Worm (Caenorhabditis elegans) whole organism, late embryonic: ENCODE results near the gene T23D5.8.

Source experiments
- C38D4.7 ChIP-seq: fragments of 200-800 bp; sonication (Bioruptor generic); optimal IDR thresholded peaks from 2 replicates; lab custom pipeline; 2018; ENCODE audit warnings: mild to moderate bottlenecking, missing genetic modification characterization, moderate library complexity, missing compliant biosample characterization
- F13H6.1 ChIP-seq: sonication (generic microtip); optimal IDR thresholded peaks from 2 replicates; lab custom pipeline; 2016; ENCODE audit warnings: missing genetic modification characterization, missing compliant biosample characterization
- K09A11.1 ChIP-seq: sonication (generic microtip); optimal IDR thresholded peaks from 2 replicates; lab custom pipeline; 2017; ENCODE audit warnings: antibody characterized with exemption, mild to moderate bottlenecking, missing genetic modification characterization, missing compliant biosample characterization; ENCODE audit not compliant: insufficient read depth
- ceh-18 ChIP-seq: sonication (generic microtip); optimal IDR thresholded peaks from 2 replicates; lab custom pipeline; 2016; ENCODE audit warnings: missing genetic modification characterization, missing compliant biosample characterization
- ceh-22 ChIP-seq: sonication (generic microtip); optimal IDR thresholded peaks from 2 replicates; lab custom pipeline; 2017; ENCODE audit warnings: missing biosample characterization, missing genetic modification characterization
- ceh-24 ChIP-seq: sonication (generic microtip); optimal IDR thresholded peaks from 2 replicates; lab custom pipeline; 2016; ENCODE audit warnings: mild to moderate bottlenecking, missing genetic modification characterization, missing compliant biosample characterization
- ceh-34 ChIP-seq: sonication (generic microtip); optimal IDR thresholded peaks from 2 replicates; lab custom pipeline; 2016; ENCODE audit warnings: mild to moderate bottlenecking, missing genetic modification characterization, missing compliant biosample characterization
- ceh-48 ChIP-seq: sonication (generic microtip); optimal IDR thresholded peaks from 2 replicates; lab custom pipeline; 2016; ENCODE audit warnings: missing genetic modification characterization, inconsistent platforms, missing compliant biosample characterization
- ceh-6 ChIP-seq: fragments of 200-800 bp; sonication (Bioruptor generic); optimal IDR thresholded peaks from 2 replicates; lab custom pipeline; 2018; ENCODE audit warnings: mild to moderate bottlenecking, missing genetic modification characterization, missing compliant biosample characterization
- ceh-9 ChIP-seq: sonication (generic microtip); optimal IDR thresholded peaks from 2 replicates; lab custom pipeline; 2016; ENCODE audit warnings: mild to moderate bottlenecking, missing genetic modification characterization, inconsistent platforms, missing compliant biosample characterization
- dmd-4 ChIP-seq: sonication (generic microtip); optimal IDR thresholded peaks from 2 replicates; lab custom pipeline; 2016; ENCODE audit warnings: borderline replicate concordance, missing genetic modification characterization, missing compliant biosample characterization
- dve-1 ChIP-seq: sonication (generic microtip); optimal IDR thresholded peaks from 2 replicates; lab custom pipeline; 2017; ENCODE audit warnings: antibody characterized with exemption, mild to moderate bottlenecking, missing genetic modification characterization, missing compliant biosample characterization
- elt-4 ChIP-seq: sonication (generic microtip); optimal IDR thresholded peaks from 2 replicates; lab custom pipeline; 2016; ENCODE audit warnings: missing genetic modification characterization, missing compliant biosample characterization
- ets-4 ChIP-seq: sonication (generic microtip); optimal IDR thresholded peaks from 2 replicates; lab custom pipeline; 2016; ENCODE audit warnings: missing genetic modification characterization, missing compliant biosample characterization
- eyg-1 ChIP-seq: sonication (generic microtip); optimal IDR thresholded peaks from 2 replicates; lab custom pipeline; 2016; ENCODE audit warnings: missing genotype, missing genetic modification characterization, missing compliant biosample characterization
- fax-1 ChIP-seq: sonication (generic microtip); optimal IDR thresholded peaks from 2 replicates; lab custom pipeline; 2016; ENCODE audit warnings: missing genotype, missing genetic modification characterization, missing compliant biosample characterization
- fkh-10 ChIP-seq: fragments of 150-350 bp; optimal IDR thresholded peaks from 2 replicates; lab custom pipeline; 2014; ENCODE audit warnings: missing biosample characterization, missing genetic modification reagents, missing genetic modification characterization
- fkh-6 ChIP-seq: sonication (generic microtip); optimal IDR thresholded peaks from 2 replicates; lab custom pipeline; 2016; ENCODE audit warnings: missing genetic modification characterization, missing compliant biosample characterization
- gmeb-2 ChIP-seq: sonication (generic microtip); optimal IDR thresholded peaks from 2 replicates; lab custom pipeline; 2016; ENCODE audit warnings: missing genetic modification characterization, inconsistent platforms, missing compliant biosample characterization
- hlh-30 ChIP-seq: sonication (generic microtip); optimal IDR thresholded peaks from 2 replicates; lab custom pipeline; 2017; ENCODE audit warnings: antibody characterized with exemption, missing genetic modification characterization, missing compliant biosample characterization; ENCODE audit not compliant: insufficient read depth
- hlh-6 ChIP-seq: sonication (generic microtip); optimal IDR thresholded peaks from 2 replicates; lab custom pipeline; 2016; ENCODE audit warnings: missing genotype, missing genetic modification characterization, missing compliant biosample characterization
- lim-6 ChIP-seq: sonication (generic microtip); optimal IDR thresholded peaks from 2 replicates; lab custom pipeline; 2016; ENCODE audit warnings: missing genetic modification characterization, missing compliant biosample characterization
- nhr-11 ChIP-seq: fragments of 150-350 bp; optimal IDR thresholded peaks from 2 replicates; lab custom pipeline; 2014; ENCODE audit warnings: missing biosample characterization, missing genetic modification characterization
- odd-2 ChIP-seq: sonication (generic microtip); optimal IDR thresholded peaks from 2 replicates; lab custom pipeline; 2017; ENCODE audit warnings: antibody characterized with exemption, mild to moderate bottlenecking, missing genetic modification characterization, missing compliant biosample characterization
- pag-3 ChIP-seq: sonication (generic microtip); optimal IDR thresholded peaks from 2 replicates; lab custom pipeline; 2016; ENCODE audit warnings: missing compliant biosample characterization, missing genetic modification characterization, borderline replicate concordance
- pha-2 ChIP-seq: sonication (generic microtip); optimal IDR thresholded peaks from 2 replicates; lab custom pipeline; 2017; ENCODE audit warnings: mild to moderate bottlenecking, missing genetic modification characterization, missing compliant biosample characterization
- pha-4 ChIP-seq: fragments of 150-350 bp; optimal IDR thresholded peaks from 2 replicates; lab custom pipeline; 2018; ENCODE audit warnings: missing biosample characterization, missing genetic modification reagents, missing genetic modification characterization
- pqm-1 ChIP-seq: sonication (generic microtip); optimal IDR thresholded peaks from 2 replicates; lab custom pipeline; 2016; ENCODE audit warnings: missing genetic modification characterization, missing compliant biosample characterization
- sox-2 ChIP-seq: fragments of 200-800 bp; sonication (Bioruptor generic); IDR thresholded peaks from 2 replicates; pipeline ENCODE4 v1.3.6; 2022; ENCODE audit warnings: missing genetic modification reagents, missing genetic modification characterization, missing compliant biosample characterization
- sox-4 ChIP-seq: sonication (generic microtip); optimal IDR thresholded peaks from 2 replicates; lab custom pipeline; 2017; ENCODE audit warnings: mild to moderate bottlenecking, missing genetic modification characterization, inconsistent platforms, missing compliant biosample characterization
- syd-9 ChIP-seq: sonication (generic microtip); optimal IDR thresholded peaks from 2 replicates; lab custom pipeline; 2016; ENCODE audit warnings: mild to moderate bottlenecking, missing genetic modification characterization, moderate library complexity, missing compliant biosample characterization
- tbx-2 ChIP-seq: sonication (generic microtip); optimal IDR thresholded peaks from 2 replicates; lab custom pipeline; 2016; ENCODE audit warnings: missing genetic modification characterization, missing compliant biosample characterization
- tbx-7 ChIP-seq: sonication (generic microtip); optimal IDR thresholded peaks from 2 replicates; lab custom pipeline; 2016; ENCODE audit warnings: missing genotype, missing genetic modification characterization, missing compliant biosample characterization
- unc-55 ChIP-seq: sonication (generic microtip); optimal IDR thresholded peaks from 2 replicates; lab custom pipeline; 2017; ENCODE audit warnings: missing biosample characterization, missing genetic modification reagents, missing genetic modification characterization
- ztf-16 ChIP-seq: sonication (generic microtip); optimal IDR thresholded peaks from 2 replicates; lab custom pipeline; 2017; ENCODE audit warnings: missing genetic modification characterization, missing compliant biosample characterization

The T23D5.8 gene

DNA sequence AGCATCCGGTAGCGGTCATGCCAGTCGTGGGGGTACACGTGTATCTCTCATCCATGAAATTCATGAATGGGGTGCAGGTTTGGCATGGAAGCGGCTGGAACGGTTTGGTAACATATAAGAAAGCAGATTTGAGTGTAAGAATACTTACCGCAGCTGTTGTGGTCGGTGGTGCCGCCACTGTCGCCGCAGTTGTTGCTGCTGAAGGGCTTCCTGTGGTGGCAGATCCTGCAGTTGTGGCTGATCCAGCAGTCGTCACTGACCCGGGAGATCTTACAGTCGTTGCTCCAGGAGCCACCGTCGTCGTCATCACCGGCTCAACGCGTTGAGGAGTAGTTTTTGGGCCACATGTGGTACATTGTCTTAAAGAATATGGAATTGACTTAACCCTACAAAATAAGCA lies 15.2 kb downstream of the T23D5.8 start:
- TF ChIP-seq odd-2 (tag; lab: Kevin White, UChicago) (no peak), syd-9 (tag; lab: Kevin White, UChicago) (no peak), tbx-2 (tag; lab: Kevin White, UChicago) (no peak), eyg-1 (no peak), lim-6 (no peak)

ce11 chrV:15732209-15732608 lies 16.0 kb downstream of the T23D5.8 start, which contains the start of gene str-38:
Gene str-38 (minus strand): TSS chrV:15732309.
- TF ChIP-seq ztf-16 (tag; lab: Kevin White, UChicago): no peak
- TF ChIP-seq ceh-6 (GFP tag; lab: Kevin White, UChicago): no peak
- TF ChIP-seq, all 69 proteins: peak for 0

DNA sequence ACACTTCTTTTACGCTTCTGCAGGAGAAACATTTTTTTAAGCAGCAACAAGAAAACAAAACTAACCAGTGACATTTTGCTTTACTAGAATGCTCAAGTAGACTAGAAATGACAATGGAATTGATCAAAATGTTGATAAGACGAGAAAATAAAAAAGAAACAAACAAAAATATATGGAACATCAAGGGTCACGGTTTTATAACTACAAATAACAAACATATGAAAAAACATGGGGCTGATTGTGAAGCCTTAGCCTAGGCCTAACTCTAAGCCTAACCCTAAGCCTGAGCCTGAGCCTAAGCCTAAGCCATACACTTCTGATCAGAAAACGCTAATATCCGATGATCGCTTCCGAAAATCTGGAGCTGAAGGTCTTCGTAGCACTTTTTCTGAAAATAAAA lies 17.8 kb downstream of the T23D5.8 start, which contains the start of gene Y6E2A.10:
Gene Y6E2A.10, minus strand, starts transcription at position 101 of the 400 bp plus-strand sequence.
- TF ChIP-seq pqm-1 (tag; lab: Kevin White, UChicago) (no peak), dmd-4 (tag; lab: Kevin White, UChicago) (no peak), unc-55 (GFP tag; lab: Kevin White, UChicago) (no peak), fkh-6 (tag; lab: Kevin White, UChicago) (no peak), elt-4 (tag; lab: Kevin White, UChicago) (no peak), nhr-11 (tag; lab: Kevin White, UChicago) (no peak), ceh-22 (no peak), K09A11.1 (no peak), ceh-24 (tag; lab: Kevin White, UChicago) (no peak), sox-4 (tag; lab: Kevin White, UChicago) (no peak), hlh-30 (tag; lab: Kevin White, UChicago) (no peak), fkh-10 (GFP tag; lab: Kevin White, UChicago) (no peak), fax-1 (tag; lab: Kevin White, UChicago) (no peak), pha-4 (tag; lab: Kevin White, UChicago) (no peak), ets-4 (tag; lab: Kevin White, UChicago) (no peak), ceh-34 (no peak), F13H6.1 (tag; lab: Kevin White, UChicago) (no peak), dve-1 (tag; lab: Kevin White, UChicago) (no peak)

DNA sequence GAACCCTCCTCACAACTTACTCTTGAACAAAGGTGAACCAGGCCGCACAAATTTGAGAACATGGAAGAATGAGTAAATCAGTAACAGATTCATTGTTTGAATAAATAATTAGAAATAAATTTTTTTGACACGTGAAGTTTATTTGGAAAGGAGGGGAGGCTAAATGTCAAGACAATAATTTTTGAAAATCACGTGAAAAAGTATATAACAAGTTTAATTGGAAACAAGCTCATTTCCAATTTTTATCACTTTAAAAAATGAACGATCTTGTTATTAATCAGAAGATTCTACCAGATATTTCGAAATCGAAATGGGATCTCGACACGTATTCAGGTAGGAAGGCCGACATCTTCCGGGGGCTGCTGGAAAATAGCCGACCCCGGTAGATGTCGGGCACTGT lies 21.6 kb downstream of the T23D5.8 start, which contains the start of the genes irld-57 and sfxn-1.3:
Gene irld-57, minus strand, starts transcription at position 101 of the 400 bp plus-strand sequence.
Gene sfxn-1.3, plus strand, starts transcription at position 232 of the 400 bp plus-strand sequence.
- TF ChIP-seq hlh-6 (tag; lab: Kevin White, UChicago) (no peak), sox-2 (GFP tag; lab: Robert Waterston, UW) (no peak), ceh-18 (tag; lab: Kevin White, UChicago) (no peak), tbx-7 (no peak), tbx-2 (tag; lab: Kevin White, UChicago) (no peak), fkh-6 (tag; lab: Kevin White, UChicago) (no peak), ceh-9 (tag; lab: Kevin White, UChicago) (no peak), C38D4.7 (no peak), eyg-1 (no peak), elt-4 (tag; lab: Kevin White, UChicago) (no peak), ceh-48 (tag; lab: Kevin White, UChicago) (no peak), pha-2 (no peak), ceh-24 (tag; lab: Kevin White, UChicago) (no peak), gmeb-2 (tag; lab: Kevin White, UChicago) (no peak), pag-3 (no peak), odd-2 (tag; lab: Kevin White, UChicago) (no peak)
